1 worm cellular context compared by ENCODE assay signal in the genomic region with DNA sequence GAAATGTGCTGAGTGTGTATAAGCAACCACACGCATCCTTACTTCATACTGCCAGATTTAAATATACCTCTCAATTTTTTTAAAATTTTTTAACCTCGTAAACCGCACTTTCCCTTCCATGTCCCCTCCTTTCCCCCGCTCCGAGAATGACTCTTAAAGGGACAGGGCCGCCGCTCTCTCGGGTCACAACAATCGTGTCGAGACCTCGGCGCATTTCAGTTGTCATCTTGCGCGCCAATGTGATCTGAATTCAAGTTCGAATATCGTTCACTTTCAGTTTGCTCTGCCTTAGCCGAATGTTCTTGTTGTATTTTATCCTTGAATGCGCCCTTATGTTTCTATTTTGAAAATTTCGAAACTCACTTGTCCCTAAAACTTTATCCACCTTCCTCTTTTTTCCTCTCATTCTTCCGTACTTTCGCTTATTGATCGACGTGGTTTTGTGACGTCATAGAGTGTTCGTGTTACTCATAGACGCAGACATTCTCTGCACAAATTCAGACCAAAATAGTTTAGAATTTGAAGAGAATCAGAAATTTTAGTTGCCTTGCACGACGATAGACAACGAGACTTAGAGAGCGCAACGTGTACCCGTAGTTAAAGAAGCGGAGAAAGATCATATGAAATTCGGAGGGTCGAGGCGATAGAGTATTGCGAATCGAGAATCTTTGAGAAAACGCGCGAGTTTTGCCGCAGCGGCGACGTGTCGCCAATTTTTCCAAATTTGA.
TF ChIP-seq lines count a peak whose summit lies in the region.

No protein-coding gene starts in this region.

TF ChIP-seq in whole organism, L1 larva, 84 proteins besides CTCF, POLR2A, EP300 and RAD21 (continued from another document):
- peak; percentile 48 for TF ChIP-seq ceh-8 (GFP tag; optimal IDR thresholded peaks at IDR 0.05; lab: Kevin White, UChicago)
- TF ChIP-seq hlh-17 (GFP tag; optimal IDR thresholded peaks at IDR 0.05; lab: Kevin White, UChicago; ENCODE audit: borderline replicate concordance) = no peak
- TF ChIP-seq nhr-85 (tag; lab: Kevin White, UChicago) = peak; percentile 95
- peak in 2 of 6 experiments; percentile 9 to 53 for TF ChIP-seq elt-3 (tag; optimal IDR thresholded peaks at IDR 0.05; lab: Kevin White, UChicago)
- no peak for TF ChIP-seq pqm-1 (tag; optimal IDR thresholded peaks at IDR 0.05; lab: Kevin White, UChicago)
- TF ChIP-seq pag-3 (tag; optimal IDR thresholded peaks at IDR 0.05; lab: Kevin White, UChicago; ENCODE audit: borderline replicate concordance, insufficient read depth) = no peak
- no peak for TF ChIP-seq C34B4.2 (tag; optimal IDR thresholded peaks at IDR 0.05; lab: Kevin White, UChicago)
- no peak for TF ChIP-seq nhr-28 (tag; optimal IDR thresholded peaks at IDR 0.05; lab: Kevin White, UChicago)
- TF ChIP-seq nhr-76 (tag; optimal IDR thresholded peaks at IDR 0.05; lab: Kevin White, UChicago) = no peak
- TF ChIP-seq unc-98 (GFP tag; IDR thresholded peaks at IDR 0.05; lab: Robert Waterston, UW) = no peak
- TF ChIP-seq fkh-4 (tag; optimal IDR thresholded peaks at IDR 0.05; lab: Kevin White, UChicago; ENCODE audit: borderline replicate concordance) = no peak
- peak; percentile 56 for TF ChIP-seq nhr-237 (tag; optimal IDR thresholded peaks at IDR 0.05; lab: Kevin White, UChicago)
- TF ChIP-seq nhr-71 (tag; optimal IDR thresholded peaks at IDR 0.05; lab: Kevin White, UChicago) = peak; percentile 90
- peak; percentile 37 for TF ChIP-seq C16A3.4 (tag; optimal IDR thresholded peaks at IDR 0.05; lab: Kevin White, UChicago)
- TF ChIP-seq lsy-2 (tag; optimal IDR thresholded peaks at IDR 0.05; lab: Kevin White, UChicago) = peak; percentile 71 to 78
- no peak for TF ChIP-seq unc-62 (GFP tag; optimal IDR thresholded peaks at IDR 0.05; lab: Kevin White, UChicago)
- no peak for TF ChIP-seq snpc-4 (tag; optimal IDR thresholded peaks at IDR 0.05; lab: Kevin White, UChicago)
- no peak for TF ChIP-seq unc-30 (tag; optimal IDR thresholded peaks at IDR 0.05; lab: Kevin White, UChicago)
- no peak for TF ChIP-seq zip-4 (GFP tag; optimal IDR thresholded peaks at IDR 0.05; lab: Kevin White, UChicago)
- TF ChIP-seq ces-1 (GFP tag; optimal IDR thresholded peaks at IDR 0.05; lab: Kevin White, UChicago) = no peak
- TF ChIP-seq unc-86 (tag; optimal IDR thresholded peaks at IDR 0.05; lab: Kevin White, UChicago) = peak; percentile 39
- TF ChIP-seq hpl-2 (GFP tag; optimal IDR thresholded peaks at IDR 0.05; lab: Kevin White, UChicago) = peak; percentile 32
- peak; percentile 69 for TF ChIP-seq lir-3 (tag; optimal IDR thresholded peaks at IDR 0.05; lab: Kevin White, UChicago; ENCODE audit: poor library complexity)
- TF ChIP-seq dsc-1 (tag; optimal IDR thresholded peaks at IDR 0.05; lab: Kevin White, UChicago) = peak; percentile 57
- TF ChIP-seq C04F5.9 (tag; optimal IDR thresholded peaks at IDR 0.05; lab: Kevin White, UChicago) = no peak
- TF ChIP-seq lin-13 (GFP tag; optimal IDR thresholded peaks at IDR 0.05; lab: Kevin White, UChicago) = peak; percentile 37
- TF ChIP-seq vab-15 (tag; optimal IDR thresholded peaks at IDR 0.05; lab: Kevin White, UChicago) = peak; percentile 4
- peak; percentile 76 for TF ChIP-seq fkh-8 (tag; optimal IDR thresholded peaks at IDR 0.05; lab: Kevin White, UChicago)
- TF ChIP-seq F16B12.6 (tag; optimal IDR thresholded peaks at IDR 0.05; lab: Kevin White, UChicago) = no peak
- no peak for TF ChIP-seq egl-13 (tag; optimal IDR thresholded peaks at IDR 0.05; lab: Kevin White, UChicago)
